Fruit fly (Drosophila melanogaster): ENCODE data around the gene Usp7.

DNA sequence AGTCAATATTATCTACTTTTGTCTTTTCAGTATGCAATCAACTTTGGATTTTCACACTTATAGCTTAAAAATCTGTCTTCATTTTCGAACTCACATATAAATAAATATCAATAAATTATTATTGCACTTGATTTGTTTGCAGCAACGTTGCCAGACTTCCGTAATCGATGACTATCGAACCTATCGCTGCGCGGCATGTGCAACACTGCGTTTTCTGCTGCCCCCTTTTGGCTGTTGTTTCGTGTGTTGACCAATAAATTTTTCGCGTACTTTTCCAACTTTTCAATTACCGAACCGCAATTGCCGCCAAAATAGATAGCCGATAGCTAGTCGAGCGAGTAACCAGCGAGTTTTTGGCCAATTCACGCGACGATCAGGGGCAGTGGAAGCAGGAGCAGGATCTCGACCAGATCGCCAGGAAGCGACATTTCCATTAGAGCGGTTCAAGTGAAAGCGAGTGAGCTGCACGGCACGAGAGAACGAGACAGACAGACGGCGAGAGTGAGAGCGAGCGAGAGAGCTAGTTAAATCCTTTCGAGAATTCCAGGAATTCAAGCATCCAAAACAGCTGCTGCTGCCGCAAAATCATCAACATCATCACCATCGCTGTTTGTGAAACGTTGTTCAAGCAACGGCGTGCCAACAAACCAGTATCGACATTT is 10.3 kb downstream of the Usp7 start, which contains the start of gene Lsm12a:
- TF ChIP-seq CG32264 (GFP tag; optimal IDR thresholded peaks at IDR 0.05) (no peak), lola (GFP tag; optimal IDR thresholded peaks at IDR 0.05) (no peak), h (GFP tag; optimal IDR thresholded peaks at IDR 0.05) (no peak), psq (GFP tag; optimal IDR thresholded peaks at IDR 0.05) (peak; percentile 87), Jra (GFP tag; optimal IDR thresholded peaks at IDR 0.05) (no peak), dmrt93B (GFP tag; optimal IDR thresholded peaks at IDR 0.05) (no peak), brk (GFP tag; optimal IDR thresholded peaks at IDR 0.05) (no peak), fru (GFP tag; optimal IDR thresholded peaks at IDR 0.05) (no peak), OdsH (GFP tag; optimal IDR thresholded peaks at IDR 0.05) (no peak), pan (optimal IDR thresholded peaks at IDR 0.05) (no peak), Dfd (GFP tag; optimal IDR thresholded peaks at IDR 0.05) (no peak), Myc (optimal IDR thresholded peaks at IDR 0.05) (no peak), br (GFP tag; optimal IDR thresholded peaks at IDR 0.05) (no peak)
